Worm (Caenorhabditis elegans): Measurements from ENCODE around the gene Y46D2A.2.

Y46D2A.2 gene

ce11 chrII:3344917-3345316, 21.8 kb upstream of the Y46D2A.2 start, which contains the start of gene bath-28:
Gene bath-28, minus strand, starts transcription at chrII:3344967.
- no peak for TF ChIP-seq pros-1 (tag; optimal IDR thresholded peaks at IDR 0.05)
- TF ChIP-seq F13H6.1 (tag; optimal IDR thresholded peaks at IDR 0.05), result no peak
- no peak for TF ChIP-seq ttx-3 (tag; optimal IDR thresholded peaks at IDR 0.05)
- TF ChIP-seq hlh-8 (tag; optimal IDR thresholded peaks at IDR 0.05), result no peak
- no peak for TF ChIP-seq C38D4.7 (GFP tag; optimal IDR thresholded peaks at IDR 0.05)
- no peak for TF ChIP-seq fkh-10 (GFP tag; optimal IDR thresholded peaks at IDR 0.05)
- TF ChIP-seq fax-1 (tag; optimal IDR thresholded peaks at IDR 0.05), result no peak
- TF ChIP-seq ceh-30 (tag; optimal IDR thresholded peaks at IDR 0.05), result no peak
- no peak for TF ChIP-seq madf-2 (tag; optimal IDR thresholded peaks at IDR 0.05)
- TF ChIP-seq ahr-1 (tag; optimal IDR thresholded peaks at IDR 0.05), result no peak
- no peak for TF ChIP-seq ceh-22 (tag; optimal IDR thresholded peaks at IDR 0.05)
- TF ChIP-seq pqm-1 (tag; optimal IDR thresholded peaks at IDR 0.05), result no peak
- no peak for TF ChIP-seq lim-6 (tag; optimal IDR thresholded peaks at IDR 0.05)
- no peak for TF ChIP-seq ceh-18 (tag; optimal IDR thresholded peaks at IDR 0.05)
- no peak for TF ChIP-seq mec-3 (tag; optimal IDR thresholded peaks at IDR 0.05; ENCODE audit: borderline replicate concordance)
- no peak for TF ChIP-seq eyg-1 (tag; optimal IDR thresholded peaks at IDR 0.05)
- no peak for TF ChIP-seq tbx-2 (tag; optimal IDR thresholded peaks at IDR 0.05)
- no peak for TF ChIP-seq zip-5 (tag; optimal IDR thresholded peaks at IDR 0.05)

DNA sequence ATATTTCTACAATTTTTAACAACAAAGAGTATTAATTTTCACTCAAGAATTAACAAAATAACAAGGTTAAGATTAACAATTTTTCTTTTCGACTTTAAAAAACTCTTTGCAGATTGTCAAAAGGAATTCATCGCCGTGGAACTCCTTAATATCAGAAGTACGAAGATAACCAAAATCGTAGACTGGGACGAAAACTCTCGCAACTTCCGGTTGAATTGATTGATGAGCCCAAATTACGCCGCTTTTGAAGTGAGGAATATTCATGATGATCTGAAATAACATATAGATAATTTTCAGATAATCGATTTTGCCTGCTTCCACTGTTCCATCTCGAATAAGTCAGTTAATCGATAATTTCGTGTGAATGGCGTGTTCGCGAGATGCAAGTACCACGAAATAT, 20.6 kb upstream of the Y46D2A.2 start, which contains the start of gene F14D2.15:
F14D2.15 (minus strand) TSS at position 101 of the 400 bp plus-strand sequence.
- TF ChIP-seq Y22D7AL.16 (tag; optimal IDR thresholded peaks at IDR 0.05) (no peak), eyg-1 (tag; optimal IDR thresholded peaks at IDR 0.05) (no peak)

DNA sequence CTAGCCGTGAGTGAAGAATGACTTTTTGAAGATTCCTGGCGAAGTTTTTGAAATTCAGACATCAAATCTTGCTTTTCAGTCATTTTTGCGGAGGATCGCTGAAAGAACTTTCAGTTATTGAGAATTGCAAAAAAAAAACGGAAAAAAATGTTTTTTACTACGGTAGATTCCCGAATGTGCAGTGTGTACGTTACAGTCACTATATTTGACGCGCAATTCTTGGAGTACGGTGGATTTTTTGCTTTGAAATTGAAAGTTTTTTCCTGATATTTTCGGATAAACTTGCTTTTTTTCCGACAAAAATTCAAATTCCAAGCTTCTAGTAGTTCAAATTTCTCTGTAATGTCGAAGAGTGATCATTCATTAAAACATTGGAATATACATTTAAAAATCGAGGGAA, 18.9 kb upstream of the Y46D2A.2 start, which contains the start of gene F14D2.11:
F14D2.11 (minus strand) TSS at position 101 of the 400 bp plus-strand sequence.
- TF ChIP-seq ceh-22 (tag; optimal IDR thresholded peaks at IDR 0.05), result no peak
- no peak for TF ChIP-seq F13H6.1 (tag; optimal IDR thresholded peaks at IDR 0.05)
- TF ChIP-seq lin-11 (tag; optimal IDR thresholded peaks at IDR 0.05), result no peak
- TF ChIP-seq hlh-15 (tag; optimal IDR thresholded peaks at IDR 0.05), result no peak
- no peak for TF ChIP-seq pax-1 (tag; optimal IDR thresholded peaks at IDR 0.05)
- TF ChIP-seq pat-9 (tag; optimal IDR thresholded peaks at IDR 0.05), result no peak
- TF ChIP-seq pha-4 (tag; optimal IDR thresholded peaks at IDR 0.05), result no peak
- no peak for TF ChIP-seq ceh-24 (tag; optimal IDR thresholded peaks at IDR 0.05)
- TF ChIP-seq ceh-31 (tag; optimal IDR thresholded peaks at IDR 0.05), result no peak
- TF ChIP-seq lim-6 (tag; optimal IDR thresholded peaks at IDR 0.05), result no peak
- TF ChIP-seq sox-2 (GFP tag; IDR thresholded peaks at IDR 0.05), result no peak
- no peak for TF ChIP-seq fkh-10 (GFP tag; optimal IDR thresholded peaks at IDR 0.05)
- no peak for TF ChIP-seq zip-5 (tag; optimal IDR thresholded peaks at IDR 0.05)
- TF ChIP-seq K02D7.2 (tag; optimal IDR thresholded peaks at IDR 0.05), result no peak
- no peak for TF ChIP-seq ref-2 (tag; optimal IDR thresholded peaks at IDR 0.05)
- no peak for TF ChIP-seq unc-3 (GFP tag; conservative IDR thresholded peaks at IDR 0.05)
- TF ChIP-seq unc-3 (tag; optimal IDR thresholded peaks at IDR 0.05), result no peak
- no peak for TF ChIP-seq nhr-11 (tag; optimal IDR thresholded peaks at IDR 0.05)

ce11 chrII:3340818-3341217, 17.7 kb upstream of the Y46D2A.2 start:
- TF ChIP-seq dmd-4 (tag; optimal IDR thresholded peaks at IDR 0.05; ENCODE audit: borderline replicate concordance) (no peak), hlh-30 (tag; optimal IDR thresholded peaks at IDR 0.05; ENCODE audit: insufficient read depth) (no peak), hlh-15 (tag; optimal IDR thresholded peaks at IDR 0.05) (no peak), pag-3 (tag; optimal IDR thresholded peaks at IDR 0.05; ENCODE audit: borderline replicate concordance) (no peak), lin-11 (tag; optimal IDR thresholded peaks at IDR 0.05) (no peak), ceh-22 (tag; optimal IDR thresholded peaks at IDR 0.05) (no peak)

DNA sequence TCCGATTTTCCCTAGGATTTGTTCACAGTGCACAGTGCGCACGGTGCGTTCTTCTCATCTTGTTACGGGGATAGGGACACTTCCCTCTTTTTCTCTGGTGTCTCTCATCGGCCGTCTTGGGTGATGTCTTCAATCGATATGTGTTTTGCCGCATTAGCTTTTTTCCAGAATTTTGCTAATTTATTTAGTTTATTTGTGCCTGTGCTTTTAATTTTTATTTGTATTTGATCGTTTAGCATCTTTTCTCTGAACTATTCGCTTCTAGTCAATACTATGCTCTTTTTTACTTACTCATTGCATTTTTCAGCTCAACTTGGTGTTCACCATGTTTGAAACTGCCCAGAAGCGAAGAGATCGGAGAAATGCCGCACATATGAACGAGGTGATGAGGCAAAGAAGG, 17.2 kb upstream of the Y46D2A.2 start, which contains the start of gene F14D2.5:
F14D2.5 (plus strand) TSS at position 301 of the 400 bp plus-strand sequence.
- TF ChIP-seq Y22D7AL.16 (tag; optimal IDR thresholded peaks at IDR 0.05), result no peak
- TF ChIP-seq pax-1 (tag; optimal IDR thresholded peaks at IDR 0.05), result no peak
- no peak for TF ChIP-seq F13H6.1 (tag; optimal IDR thresholded peaks at IDR 0.05)
- TF ChIP-seq ceh-45 (GFP tag; IDR thresholded peaks at IDR 0.05), result no peak
- no peak for TF ChIP-seq pha-2 (tag; optimal IDR thresholded peaks at IDR 0.05)
- no peak for TF ChIP-seq ceh-19 (GFP tag; optimal IDR thresholded peaks at IDR 0.05)
- no peak for TF ChIP-seq ceh-6 (GFP tag; optimal IDR thresholded peaks at IDR 0.05)
- no peak for TF ChIP-seq tbx-2 (tag; optimal IDR thresholded peaks at IDR 0.05)
- TF ChIP-seq ceh-34 (tag; optimal IDR thresholded peaks at IDR 0.05), result no peak
- TF ChIP-seq pha-4 (tag; optimal IDR thresholded peaks at IDR 0.05), result no peak
- TF ChIP-seq hlh-6 (tag; optimal IDR thresholded peaks at IDR 0.05), result no peak
- no peak for TF ChIP-seq mec-3 (tag; optimal IDR thresholded peaks at IDR 0.05; ENCODE audit: borderline replicate concordance)
- no peak for TF ChIP-seq sox-2 (GFP tag; IDR thresholded peaks at IDR 0.05)
- no peak for TF ChIP-seq T23F11.4 (GFP tag; optimal IDR thresholded peaks at IDR 0.05)
- TF ChIP-seq pros-1 (tag; optimal IDR thresholded peaks at IDR 0.05), result no peak
- no peak for TF ChIP-seq lin-11 (tag; optimal IDR thresholded peaks at IDR 0.05)
